Worm (Caenorhabditis elegans) whole organism, L1 larva: ENCODE data around the gene rars-1.

Experiments used
- aly-2 ChIP-seq: fragments of 150-350 bp; optimal IDR thresholded peaks from 2 replicates; lab custom pipeline; 2014; ENCODE audit warnings: missing biosample characterization, missing genetic modification characterization
- elt-3 ChIP-seq, 6 experiments: fragments of 150-350 bp in 1 of 6; sonication (generic microtip); optimal IDR thresholded peaks; 2 replicates each; lab custom pipeline; 2017 to 2018; ENCODE audit warnings: missing biosample characterization in 6 of 6, missing genetic modification characterization in 6 of 6, inconsistent platforms in 1 of 6
- lir-3 ChIP-seq: sonication (generic microtip); optimal IDR thresholded peaks from 2 replicates; lab custom pipeline; 2016; ENCODE audit warnings: mild to moderate bottlenecking, missing genetic modification characterization, moderate library complexity, missing compliant biosample characterization; ENCODE audit not compliant: poor library complexity
- nhr-12 ChIP-seq: sonication (generic microtip); optimal IDR thresholded peaks from 2 replicates; lab custom pipeline; 2017; ENCODE audit warnings: missing biosample characterization, missing genetic modification characterization
- nhr-237 ChIP-seq: fragments of 150-350 bp; optimal IDR thresholded peaks from 2 replicates; lab custom pipeline; 2014; ENCODE audit warnings: missing biosample characterization, missing genetic modification characterization
- nhr-77 ChIP-seq: fragments of 150-350 bp; optimal IDR thresholded peaks from 2 replicates; lab custom pipeline; 2014; ENCODE audit warnings: missing biosample characterization, missing genetic modification characterization
- pqm-1 ChIP-seq: sonication (generic microtip); optimal IDR thresholded peaks from 3 replicates; lab custom pipeline; 2017; ENCODE audit warnings: missing biosample characterization, missing genetic modification characterization

ce11 chrIII:4879445-4879844 is 37.5 kb downstream of the rars-1 start, which contains the start of gene C35D10.1:
- TF ChIP-seq nhr-237 (tag; lab: Kevin White, UChicago) (no peak), lir-3 (tag; lab: Kevin White, UChicago) (no peak), nhr-12 (tag; lab: Kevin White, UChicago) (no peak), pqm-1 (tag; lab: Kevin White, UChicago) (no peak), nhr-77 (no peak), aly-2 (no peak), elt-3 (tag; optimal IDR thresholded peaks at IDR 0.05; lab: Kevin White, UChicago) (no peak)
